Worm (Caenorhabditis elegans) whole organism, L1 larva: ENCODE data around the gene atf-2.

ENCODE experiments used
- C04F5.9 ChIP-seq: sonication (generic microtip); optimal IDR thresholded peaks from 2 replicates; lab custom pipeline; 2016; ENCODE audit warnings: missing genetic modification characterization, missing compliant biosample characterization
- F16B12.6 ChIP-seq: fragments of 150-350 bp; optimal IDR thresholded peaks from 2 replicates; lab custom pipeline; 2014; ENCODE audit warnings: missing biosample characterization, missing genetic modification characterization
- aha-1 ChIP-seq: fragments of 150-350 bp; optimal IDR thresholded peaks from 2 replicates; lab custom pipeline; 2014; ENCODE audit warnings: missing biosample characterization, missing genetic modification characterization
- ama-1 ChIP-seq: fragments of 150-350 bp; optimal IDR thresholded peaks from 2 replicates; lab custom pipeline; 2014
- blmp-1 ChIP-seq: fragments of 150-350 bp; optimal IDR thresholded peaks from 2 replicates; lab custom pipeline; 2014; ENCODE audit warnings: missing biosample characterization, missing genetic modification characterization
- ceh-63 ChIP-seq: fragments of 200-800 bp; sonication (Bioruptor generic); optimal IDR thresholded peaks from 2 replicates; lab custom pipeline; 2018; ENCODE audit warnings: mild to moderate bottlenecking, missing genetic modification characterization, missing compliant biosample characterization
- ceh-8 ChIP-seq: fragments of 200-800 bp; sonication (Bioruptor generic); optimal IDR thresholded peaks from 2 replicates; lab custom pipeline; 2018; ENCODE audit warnings: mild to moderate bottlenecking, missing genetic modification characterization, moderate library complexity, missing compliant biosample characterization
- dsc-1 ChIP-seq: sonication (generic microtip); optimal IDR thresholded peaks from 2 replicates; lab custom pipeline; 2016; ENCODE audit warnings: mild to moderate bottlenecking, missing genetic modification characterization, missing compliant biosample characterization
- efl-1 ChIP-seq, 4 experiments: fragments of 150-350 bp; optimal IDR thresholded peaks in 3 of 4; peaks in 1 of 4; 1 replicate in 1 of 4; 2 replicates in 3 of 4; lab custom pipeline; 2014; ENCODE audit warnings: missing biosample characterization in 2 of 4, missing genetic modification characterization in 2 of 4, missing genetic modification reagents in 2 of 4
- efl-3 ChIP-seq: fragments of 200-800 bp; sonication (Bioruptor generic); optimal IDR thresholded peaks from 2 replicates; lab custom pipeline; 2018; ENCODE audit warnings: mild to moderate bottlenecking, missing genetic modification characterization, missing compliant biosample characterization
- egl-13 ChIP-seq: sonication (generic microtip); optimal IDR thresholded peaks from 2 replicates; lab custom pipeline; 2016; ENCODE audit warnings: missing genotype, missing genetic modification reagents, missing genetic modification characterization, missing compliant biosample characterization
- elt-2 ChIP-seq: sonication (generic microtip); optimal IDR thresholded peaks from 2 replicates; lab custom pipeline; 2016; ENCODE audit warnings: missing genetic modification characterization, mild to moderate bottlenecking, inconsistent platforms, missing compliant biosample characterization, missing genetic modification reagents
- elt-3 ChIP-seq, 6 experiments: fragments of 150-350 bp in 1 of 6; sonication (generic microtip); optimal IDR thresholded peaks; 2 replicates each; lab custom pipeline; 2017 to 2018; ENCODE audit warnings: missing biosample characterization in 6 of 6, missing genetic modification characterization in 6 of 6, inconsistent platforms in 1 of 6
- ets-5 ChIP-seq: fragments of 200-800 bp; sonication (Bioruptor generic); IDR thresholded peaks from 2 replicates; pipeline ENCODE4 v1.3.6; 2022; ENCODE audit warnings: missing genetic modification characterization, missing compliant biosample characterization
- fos-1 ChIP-seq: fragments of 150-350 bp; optimal IDR thresholded peaks from 2 replicates; lab custom pipeline; 2014; ENCODE audit warnings: missing biosample characterization, missing genetic modification characterization
- hlh-17 ChIP-seq: fragments of 200-800 bp; sonication (Bioruptor generic); optimal IDR thresholded peaks from 2 replicates; lab custom pipeline; 2018; ENCODE audit warnings: missing genetic modification characterization, mild to moderate bottlenecking, missing compliant biosample characterization, moderate library complexity, borderline replicate concordance
- isw-1 ChIP-seq: fragments of 200-800 bp; sonication (Bioruptor generic); IDR thresholded peaks from 2 replicates; pipeline ENCODE4 v1.3.6; 2022; ENCODE audit warnings: missing genetic modification characterization, missing compliant biosample characterization
- jun-1 ChIP-seq: fragments of 150-350 bp; optimal IDR thresholded peaks from 2 replicates; lab custom pipeline; 2014; ENCODE audit warnings: missing biosample characterization, missing genetic modification reagents, missing genetic modification characterization
- lin-14 ChIP-seq: fragments of 200-800 bp; sonication (Bioruptor generic); optimal IDR thresholded peaks from 2 replicates; lab custom pipeline; 2018; ENCODE audit warnings: mild to moderate bottlenecking, missing genetic modification characterization, moderate library complexity, missing compliant biosample characterization
- lin-15B ChIP-seq: fragments of 150-350 bp; sonication (generic microtip); optimal IDR thresholded peaks from 3 replicates; lab custom pipeline; 2014; ENCODE audit warnings: missing biosample characterization, missing genetic modification characterization
- lin-39 ChIP-seq: fragments of 150-350 bp; optimal IDR thresholded peaks from 2 replicates; lab custom pipeline; 2014; ENCODE audit warnings: missing biosample characterization, missing genetic modification reagents, missing genetic modification characterization
- lsy-2 ChIP-seq, 2 experiments: fragments of 150-350 bp; optimal IDR thresholded peaks; 2 replicates each; lab custom pipeline; 2014; ENCODE audit warnings: missing biosample characterization in 2 of 2, missing genetic modification characterization in 2 of 2
- nhr-47 ChIP-seq: sonication (generic microtip); optimal IDR thresholded peaks from 2 replicates; lab custom pipeline; 2016; ENCODE audit warnings: mild to moderate bottlenecking, missing genetic modification characterization, moderate library complexity, missing compliant biosample characterization
- nhr-71 ChIP-seq: sonication (generic microtip); optimal IDR thresholded peaks from 2 replicates; lab custom pipeline; 2016; ENCODE audit warnings: mild to moderate bottlenecking, missing genetic modification characterization, moderate library complexity, missing compliant biosample characterization
- nhr-84 ChIP-seq: sonication (generic microtip); optimal IDR thresholded peaks from 2 replicates; lab custom pipeline; 2017; ENCODE audit warnings: missing biosample characterization, missing genetic modification characterization
- nhr-85 ChIP-seq: sonication (generic microtip); peaks from one replicate; lab custom pipeline; 2016; ENCODE audit warnings: missing genetic modification characterization, inconsistent platforms, missing compliant biosample characterization
- nhr-90 ChIP-seq: sonication (generic microtip); optimal IDR thresholded peaks from 2 replicates; lab custom pipeline; 2016; ENCODE audit warnings: mild to moderate bottlenecking, missing genetic modification characterization, missing compliant biosample characterization; ENCODE audit not compliant: poor library complexity
- pax-3 ChIP-seq: fragments of 200-800 bp; sonication (Bioruptor generic); optimal IDR thresholded peaks from 2 replicates; lab custom pipeline; 2018; ENCODE audit warnings: mild to moderate bottlenecking, missing genetic modification characterization, moderate library complexity, missing compliant biosample characterization
- rnt-1 ChIP-seq: sonication (generic microtip); optimal IDR thresholded peaks from 2 replicates; lab custom pipeline; 2016; ENCODE audit warnings: mild to moderate bottlenecking, missing genetic modification characterization, moderate library complexity, missing compliant biosample characterization
- skn-1 ChIP-seq: fragments of 150-350 bp; optimal IDR thresholded peaks from 2 replicates; lab custom pipeline; 2014; ENCODE audit warnings: missing biosample characterization, missing genetic modification characterization
- snpc-4 ChIP-seq: fragments of 150-350 bp; optimal IDR thresholded peaks from 2 replicates; lab custom pipeline; 2014; ENCODE audit warnings: missing biosample characterization, missing genetic modification characterization
- snu-23 ChIP-seq: sonication (generic microtip); optimal IDR thresholded peaks from 2 replicates; lab custom pipeline; 2016; ENCODE audit warnings: missing genetic modification characterization, missing compliant biosample characterization
- sptf-1 ChIP-seq: fragments of 150-350 bp; optimal IDR thresholded peaks from 2 replicates; lab custom pipeline; 2014; ENCODE audit warnings: missing biosample characterization, missing genetic modification characterization
- swsn-7 ChIP-seq: sonication (generic microtip); optimal IDR thresholded peaks from 2 replicates; lab custom pipeline; 2016; ENCODE audit warnings: missing genetic modification characterization, missing compliant biosample characterization
- tlp-1 ChIP-seq: fragments of 150-350 bp; optimal IDR thresholded peaks from 2 replicates; lab custom pipeline; 2014; ENCODE audit warnings: missing biosample characterization, missing genetic modification characterization
- unc-30 ChIP-seq: sonication (generic microtip); optimal IDR thresholded peaks from 2 replicates; lab custom pipeline; 2017; ENCODE audit warnings: missing biosample characterization, missing genetic modification characterization
- unc-62 ChIP-seq: fragments of 150-350 bp; optimal IDR thresholded peaks from 2 replicates; lab custom pipeline; 2014; ENCODE audit warnings: missing biosample characterization, missing genetic modification reagents, missing genetic modification characterization
- unc-86 ChIP-seq: sonication (generic microtip); optimal IDR thresholded peaks from 2 replicates; lab custom pipeline; 2016; ENCODE audit warnings: missing genetic modification characterization, missing compliant biosample characterization
- ztf-4 ChIP-seq: fragments of 150-350 bp; optimal IDR thresholded peaks from 2 replicates; lab custom pipeline; 2014; ENCODE audit warnings: missing biosample characterization, missing genetic modification characterization

The atf-2 gene

ce11 chrII:8748638-8749037, 3.1 kb upstream of the atf-2 start:
- TF ChIP-seq efl-1 (optimal IDR thresholded peaks at IDR 0.05; lab: Kevin White, UChicago) (no peak), efl-1 (GFP tag; optimal IDR thresholded peaks at IDR 0.05 in 1 of 2; lab: Kevin White, UChicago) (peak in 1 of 2 experiments; percentile 64), tlp-1 (tag; lab: Kevin White, UChicago) (no peak), ztf-4 (tag; lab: Kevin White, UChicago) (no peak)

- TF ChIP-seq unc-30 (tag; lab: Kevin White, UChicago) (no peak), blmp-1 (tag; lab: Kevin White, UChicago) (peak; percentile 100), unc-86 (no peak)
These were observed 2.7 kb upstream of the atf-2 start for ce11 chrII:8749084-8749483.

- peak; percentile 95 for TF ChIP-seq blmp-1 (tag; lab: Kevin White, UChicago)
- TF ChIP-seq nhr-84 (tag; lab: Kevin White, UChicago) = no peak
- TF ChIP-seq skn-1 (tag; lab: Kevin White, UChicago) = peak; percentile 60
- peak; percentile 28 for TF ChIP-seq lin-14
- TF ChIP-seq dsc-1 (tag; lab: Kevin White, UChicago) = no peak
- peak; percentile 1 for TF ChIP-seq snu-23 (GFP tag; lab: Kevin White, UChicago)
These were observed 1.7 kb upstream of the atf-2 start for ce11 chrII:8750056-8750455.

- TF ChIP-seq jun-1 (peak; percentile 53), unc-62 (GFP tag; lab: Kevin White, UChicago) (no peak), snpc-4 (tag; lab: Kevin White, UChicago) (no peak), efl-1 (optimal IDR thresholded peaks at IDR 0.05; lab: Kevin White, UChicago) (no peak), efl-1 (GFP tag; optimal IDR thresholded peaks at IDR 0.05 in 1 of 2; lab: Kevin White, UChicago) (peak in 1 of 2 experiments; percentile 72), blmp-1 (tag; lab: Kevin White, UChicago) (peak; percentile 100), unc-30 (tag; lab: Kevin White, UChicago) (no peak)
These were observed 744 bp upstream of the atf-2 start for ce11 chrII:8751042-8751441.

ce11 chrII:8755270-8755669, 3.5 kb downstream of the atf-2 start, which contains the start of gene K08F8.7:
TSS of gene K08F8.7 (minus strand) at chrII:8755370.
- TF ChIP-seq swsn-7 (tag; lab: Kevin White, UChicago) (no peak), efl-1 (optimal IDR thresholded peaks at IDR 0.05; lab: Kevin White, UChicago) (no peak), efl-1 (GFP tag; optimal IDR thresholded peaks at IDR 0.05 in 1 of 2; lab: Kevin White, UChicago) (no peak), ets-5 (no peak), efl-3 (GFP tag; lab: Kevin White, UChicago) (no peak), ceh-63 (GFP tag; lab: Kevin White, UChicago) (no peak), nhr-84 (tag; lab: Kevin White, UChicago) (no peak), lsy-2 (tag; optimal IDR thresholded peaks at IDR 0.05; lab: Kevin White, UChicago) (no peak), egl-13 (tag; lab: Kevin White, UChicago) (no peak), nhr-47 (no peak), lin-14 (no peak), ama-1 (lab: Kevin White, UChicago) (no peak), hlh-17 (GFP tag; lab: Kevin White, UChicago) (no peak), pax-3 (no peak), elt-3 (tag; optimal IDR thresholded peaks at IDR 0.05; lab: Kevin White, UChicago) (no peak), aha-1 (tag; lab: Kevin White, UChicago) (no peak), F16B12.6 (tag; lab: Kevin White, UChicago) (no peak), isw-1 (GFP tag; lab: Robert Waterston, UW) (no peak), lin-15B (tag; lab: Kevin White, UChicago) (no peak), elt-2 (tag; lab: Kevin White, UChicago) (no peak), nhr-85 (tag; lab: Kevin White, UChicago) (no peak)

- TF ChIP-seq fos-1 = no peak
- TF ChIP-seq nhr-90 = no peak
- TF ChIP-seq ceh-8 (GFP tag; lab: Kevin White, UChicago) = no peak
- no peak for TF ChIP-seq unc-62 (GFP tag; lab: Kevin White, UChicago)
- no peak for TF ChIP-seq nhr-71 (tag; lab: Kevin White, UChicago)
- no peak for TF ChIP-seq C04F5.9 (tag; lab: Kevin White, UChicago)
- no peak for TF ChIP-seq elt-3 (tag; optimal IDR thresholded peaks at IDR 0.05; lab: Kevin White, UChicago)
- no peak for TF ChIP-seq rnt-1
- no peak for TF ChIP-seq elt-2 (tag; lab: Kevin White, UChicago)
- TF ChIP-seq lin-39 (tag; lab: Kevin White, UChicago) = no peak
- TF ChIP-seq sptf-1 (tag; lab: Kevin White, UChicago) = no peak
- TF ChIP-seq nhr-85 (tag; lab: Kevin White, UChicago) = no peak
- TF ChIP-seq snu-23 (GFP tag; lab: Kevin White, UChicago) = no peak
These were observed 7.7 kb downstream of the atf-2 start, which contains the start of gene fut-1 for ce11 chrII:8759493-8759892. TSS of gene fut-1 (minus strand) at chrII:8759593.
